Worm (Caenorhabditis elegans) whole organism, late embryonic: ENCODE results near the gene sulp-4.

Experiments used
- F13H6.1 ChIP-seq: sonication (generic microtip); optimal IDR thresholded peaks from 2 replicates; lab custom pipeline; 2016; ENCODE audit warnings: missing genetic modification characterization, missing compliant biosample characterization
- K09A11.1 ChIP-seq: sonication (generic microtip); optimal IDR thresholded peaks from 2 replicates; lab custom pipeline; 2017; ENCODE audit warnings: antibody characterized with exemption, mild to moderate bottlenecking, missing genetic modification characterization, missing compliant biosample characterization; ENCODE audit not compliant: insufficient read depth
- ama-1 ChIP-seq: fragments of 150-350 bp; optimal IDR thresholded peaks from 2 replicates; lab custom pipeline; 2014
- ets-4 ChIP-seq: sonication (generic microtip); optimal IDR thresholded peaks from 2 replicates; lab custom pipeline; 2016; ENCODE audit warnings: missing genetic modification characterization, missing compliant biosample characterization
- nfya-1 ChIP-seq: sonication (generic microtip); optimal IDR thresholded peaks from 2 replicates; lab custom pipeline; 2017; ENCODE audit warnings: missing genetic modification characterization, mild to moderate bottlenecking, missing compliant biosample characterization, antibody characterized with exemption, moderate library complexity
- nhr-11 ChIP-seq: fragments of 150-350 bp; optimal IDR thresholded peaks from 2 replicates; lab custom pipeline; 2014; ENCODE audit warnings: missing biosample characterization, missing genetic modification characterization
- npax-4 ChIP-seq: sonication (generic microtip); optimal IDR thresholded peaks from 2 replicates; lab custom pipeline; 2016; ENCODE audit warnings: missing genetic modification characterization, missing compliant biosample characterization
- pqm-1 ChIP-seq: sonication (generic microtip); optimal IDR thresholded peaks from 2 replicates; lab custom pipeline; 2016; ENCODE audit warnings: missing genetic modification characterization, missing compliant biosample characterization
- ref-2 ChIP-seq: sonication (generic microtip); optimal IDR thresholded peaks from 2 replicates; lab custom pipeline; 2016; ENCODE audit warnings: missing genetic modification characterization, missing compliant biosample characterization
- rnt-1 ChIP-seq: sonication (generic microtip); optimal IDR thresholded peaks from 2 replicates; lab custom pipeline; 2016; ENCODE audit warnings: missing genetic modification characterization, missing compliant biosample characterization
- ttx-3 ChIP-seq: sonication (generic microtip); optimal IDR thresholded peaks from 2 replicates; lab custom pipeline; 2016; ENCODE audit warnings: missing genetic modification reagents, missing genetic modification characterization, missing compliant biosample characterization

ce11 chrV:11858299-11858698, 16.9 kb upstream of the sulp-4 start:
- TF ChIP-seq K09A11.1 (tag; lab: Kevin White, UChicago) (no peak), ama-1 (lab: Kevin White, UChicago) (no peak), nfya-1 (tag; lab: Kevin White, UChicago) (no peak), nhr-11 (tag; lab: Kevin White, UChicago) (no peak), npax-4 (tag; lab: Kevin White, UChicago) (no peak), F13H6.1 (tag; lab: Kevin White, UChicago) (no peak), ref-2 (no peak), rnt-1 (tag; lab: Kevin White, UChicago) (no peak), ets-4 (tag; lab: Kevin White, UChicago) (no peak), pqm-1 (tag; lab: Kevin White, UChicago) (no peak), ttx-3 (no peak)
